Worm (Caenorhabditis elegans): ENCODE results near the gene oatr-1.

The oatr-1 gene

DNA sequence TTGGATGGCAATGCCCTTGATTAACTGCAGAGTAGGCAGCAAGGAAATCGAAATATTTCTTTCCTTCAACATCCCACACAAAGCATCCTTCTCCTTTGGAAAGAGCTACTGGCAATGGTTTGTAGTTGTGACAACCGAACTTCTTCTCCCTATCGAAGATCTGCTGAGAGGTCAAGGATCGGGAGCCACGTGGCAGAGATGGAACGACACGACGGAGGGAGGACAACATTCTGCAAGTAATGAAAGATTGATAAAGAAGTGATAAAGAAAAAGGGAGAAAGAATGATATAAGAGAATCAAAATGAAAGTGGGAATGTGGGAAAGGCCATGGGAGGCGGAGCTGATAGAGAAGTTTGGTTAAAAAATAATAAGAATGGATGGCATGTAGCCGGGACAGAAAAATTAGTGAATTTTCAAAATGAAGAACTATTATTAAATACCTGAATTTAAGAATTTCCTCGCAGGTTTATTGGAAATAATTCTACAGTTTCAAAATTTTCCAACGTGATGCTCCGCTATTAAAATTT is at the start of gene oatr-1:
Gene oatr-1, minus strand, starts transcription at position 477 of the 527 bp plus-strand sequence.
- TF ChIP-seq him-1 (tag; optimal IDR thresholded peaks at IDR 0.05): no peak
- no peak for TF ChIP-seq dao-5 (tag; optimal IDR thresholded peaks at IDR 0.05)
- TF ChIP-seq W03F9.2 (tag; optimal IDR thresholded peaks at IDR 0.05): no peak

- TF ChIP-seq him-1 (tag; optimal IDR thresholded peaks at IDR 0.05): no peak
- TF ChIP-seq dao-5 (tag; optimal IDR thresholded peaks at IDR 0.05): no peak
- peak; percentile 65 for TF ChIP-seq W03F9.2 (tag; optimal IDR thresholded peaks at IDR 0.05)
Measured at ce11 chrIII:6444335-6444734, 48.4 kb upstream of the oatr-1 start, which contains the start of gene C05D11.13. Gene C05D11.13 (minus strand): TSS chrIII:6444586.

DNA sequence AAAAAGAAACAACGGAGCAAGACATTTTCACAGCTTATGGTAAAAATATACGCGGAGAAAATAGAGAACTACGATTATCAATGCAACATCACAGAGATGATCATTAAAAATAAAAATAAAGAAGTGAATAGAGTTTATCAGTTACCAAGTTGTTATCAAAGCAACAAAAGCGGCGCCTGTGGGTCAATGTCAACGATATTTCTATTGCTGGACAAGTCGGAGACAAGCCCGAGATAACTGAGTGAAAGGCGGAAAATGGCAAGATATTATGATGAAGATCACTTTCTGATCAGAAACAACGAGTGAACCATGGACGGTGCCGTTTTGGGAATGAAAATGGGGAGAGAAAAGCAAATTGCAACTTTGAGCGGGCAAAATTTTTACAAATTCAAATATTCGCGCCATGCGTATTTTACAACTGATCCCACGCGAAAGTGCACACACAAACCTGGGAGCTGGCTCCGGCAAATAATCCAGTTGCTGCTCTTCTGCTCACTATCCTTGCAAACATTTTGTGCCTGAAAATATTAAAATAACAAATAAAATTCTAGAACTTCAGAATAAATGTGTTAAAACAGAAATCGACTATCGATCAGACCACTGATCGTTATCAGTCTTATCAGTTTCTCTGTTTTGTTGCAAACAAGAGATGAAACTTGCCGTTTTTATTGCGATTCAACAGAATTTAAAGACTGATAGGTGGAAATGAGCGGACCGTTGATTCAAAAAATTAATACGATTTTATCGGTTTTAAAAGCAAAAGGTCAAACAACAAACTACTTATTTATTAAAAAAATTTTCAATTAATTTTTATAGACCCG is 46.5 kb upstream of the oatr-1 start, which contains the start of gene mel-32:
Gene mel-32, minus strand, starts transcription at position 696 of the 821 bp plus-strand sequence.
- TF ChIP-seq him-1 (tag; optimal IDR thresholded peaks at IDR 0.05): no peak
- TF ChIP-seq dao-5 (tag; optimal IDR thresholded peaks at IDR 0.05): no peak
- no peak for TF ChIP-seq W03F9.2 (tag; optimal IDR thresholded peaks at IDR 0.05)

- TF ChIP-seq dao-5 (tag; optimal IDR thresholded peaks at IDR 0.05): no peak
- no peak for TF ChIP-seq him-1 (tag; optimal IDR thresholded peaks at IDR 0.05)
- TF ChIP-seq W03F9.2 (tag; optimal IDR thresholded peaks at IDR 0.05): no peak
Measured at ce11 chrIII:6439854-6440253, 43.9 kb upstream of the oatr-1 start.

ce11 chrIII:6436308-6436707 is 40.3 kb upstream of the oatr-1 start, which contains the start of gene C05D11.1:
Gene C05D11.1 (plus strand): TSS chrIII:6436608.
- TF ChIP-seq W03F9.2 (tag; optimal IDR thresholded peaks at IDR 0.05): no peak
- no peak for TF ChIP-seq dao-5 (tag; optimal IDR thresholded peaks at IDR 0.05)
- TF ChIP-seq him-1 (tag; optimal IDR thresholded peaks at IDR 0.05): no peak

DNA sequence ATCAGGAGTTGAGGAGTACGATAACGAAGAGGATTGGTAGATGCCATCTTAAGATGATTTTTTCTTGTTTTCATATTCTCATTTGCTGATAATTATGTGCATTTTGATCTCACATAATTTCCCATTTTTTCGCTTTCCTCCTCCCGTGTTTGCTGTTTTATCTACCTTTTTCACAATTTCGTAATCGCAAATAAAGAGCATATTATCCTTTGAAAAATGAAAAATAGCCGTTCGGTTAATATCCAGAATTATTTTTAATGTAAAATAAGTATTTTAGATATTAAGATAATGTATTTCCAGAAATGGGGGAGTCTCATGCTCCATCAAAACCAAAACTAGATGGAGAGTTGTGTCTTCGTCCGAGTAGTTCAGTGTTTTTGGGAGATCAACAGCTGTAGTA is 37.0 kb upstream of the oatr-1 start, which contains the start of gene vps-16:
Gene vps-16, plus strand, starts transcription at position 301 of the 400 bp plus-strand sequence.
- no peak for TF ChIP-seq W03F9.2 (tag; optimal IDR thresholded peaks at IDR 0.05)
- TF ChIP-seq him-1 (tag; optimal IDR thresholded peaks at IDR 0.05): no peak

DNA sequence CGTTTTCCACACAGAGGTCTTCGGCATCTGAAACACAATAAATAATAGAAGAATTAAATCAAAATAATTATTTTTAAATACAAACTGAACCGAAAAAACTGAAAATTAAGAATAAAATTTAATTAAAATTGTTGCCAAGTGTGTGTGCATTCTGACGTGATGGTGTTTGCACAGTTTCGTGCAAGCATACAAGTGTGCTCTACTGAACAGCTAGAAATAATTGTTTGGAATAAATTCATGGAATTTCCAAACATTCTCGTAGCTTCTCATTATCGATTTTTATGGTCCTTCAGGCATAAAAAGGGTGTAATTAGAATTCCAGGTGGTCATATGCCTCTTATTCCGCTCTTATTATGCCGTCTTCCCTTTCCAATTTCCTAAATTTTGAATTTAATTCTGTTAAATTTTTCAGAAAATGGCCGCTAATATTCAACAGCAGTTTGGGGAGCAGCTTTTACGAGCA is 35.8 kb upstream of the oatr-1 start, which contains the start of the genes mrps-17 and txdc-9:
Gene mrps-17, minus strand, starts transcription at position 33 of the 463 bp plus-strand sequence.
Gene txdc-9, plus strand, starts transcription at position 413 of the 463 bp plus-strand sequence.
- peak; percentile 91 for TF ChIP-seq W03F9.2 (tag; optimal IDR thresholded peaks at IDR 0.05)
- TF ChIP-seq him-1 (tag; optimal IDR thresholded peaks at IDR 0.05): no peak
- TF ChIP-seq dao-5 (tag; optimal IDR thresholded peaks at IDR 0.05): no peak

ce11 chrIII:6430834-6431233 is 34.9 kb upstream of the oatr-1 start, which contains the start of gene popl-1:
Gene popl-1 (minus strand): TSS chrIII:6430934.
- TF ChIP-seq him-1 (tag; optimal IDR thresholded peaks at IDR 0.05) (no peak), dao-5 (tag; optimal IDR thresholded peaks at IDR 0.05) (no peak), W03F9.2 (tag; optimal IDR thresholded peaks at IDR 0.05) (no peak)

DNA sequence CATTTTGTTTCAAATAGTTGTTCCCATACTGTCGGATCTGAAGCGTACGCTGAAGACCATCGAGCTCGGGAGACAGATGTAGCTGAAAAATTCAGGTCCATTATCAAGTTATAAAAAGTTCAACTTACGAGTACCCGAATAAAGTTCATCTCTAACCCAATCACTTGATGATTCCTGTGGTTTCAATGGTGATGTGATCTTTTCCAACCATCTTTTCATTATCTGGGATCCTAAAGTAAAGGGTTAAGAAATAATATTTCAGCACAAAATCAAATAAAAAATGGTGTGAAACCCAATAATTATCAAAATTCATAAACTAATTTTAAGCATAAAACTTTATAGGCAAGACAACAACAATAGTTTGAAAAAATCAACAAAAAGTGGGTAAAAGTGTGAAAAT is 31.2 kb upstream of the oatr-1 start, which contains the start of gene C05D11.8:
Gene C05D11.8, minus strand, starts transcription at position 101 of the 400 bp plus-strand sequence.
- TF ChIP-seq W03F9.2 (tag; optimal IDR thresholded peaks at IDR 0.05) (no peak), him-1 (tag; optimal IDR thresholded peaks at IDR 0.05) (no peak), dao-5 (tag; optimal IDR thresholded peaks at IDR 0.05) (no peak)

- TF ChIP-seq him-1 (tag; optimal IDR thresholded peaks at IDR 0.05) (no peak), dao-5 (tag; optimal IDR thresholded peaks at IDR 0.05) (no peak), W03F9.2 (tag; optimal IDR thresholded peaks at IDR 0.05) (no peak)
Measured at ce11 chrIII:6422721-6423120, 26.7 kb upstream of the oatr-1 start.

ce11 chrIII:6421973-6422511 is 26.1 kb upstream of the oatr-1 start:
- TF ChIP-seq W03F9.2 (tag; optimal IDR thresholded peaks at IDR 0.05): no peak
- TF ChIP-seq dao-5 (tag; optimal IDR thresholded peaks at IDR 0.05): no peak
- TF ChIP-seq him-1 (tag; optimal IDR thresholded peaks at IDR 0.05): no peak

DNA sequence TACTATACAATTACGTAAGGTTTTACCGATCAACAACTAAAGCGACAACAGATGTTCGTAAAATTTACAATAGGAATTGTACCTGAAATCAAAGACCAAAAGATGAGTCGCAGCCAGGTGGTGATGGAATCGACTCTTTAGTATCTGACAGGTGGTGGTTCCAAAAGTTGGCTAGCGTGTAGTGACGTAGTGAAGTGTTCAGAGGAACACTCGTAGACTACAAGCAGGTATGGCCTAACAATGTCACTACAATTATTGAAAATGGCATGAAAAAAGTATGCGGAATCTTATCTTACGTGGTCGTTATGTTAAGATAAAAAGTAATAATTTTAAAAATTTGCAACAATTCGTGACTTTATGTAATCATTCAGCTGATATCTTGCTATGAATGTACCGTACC is 25.5 kb upstream of the oatr-1 start:
- TF ChIP-seq dao-5 (tag; optimal IDR thresholded peaks at IDR 0.05): no peak
- no peak for TF ChIP-seq him-1 (tag; optimal IDR thresholded peaks at IDR 0.05)
- TF ChIP-seq W03F9.2 (tag; optimal IDR thresholded peaks at IDR 0.05): no peak

DNA sequence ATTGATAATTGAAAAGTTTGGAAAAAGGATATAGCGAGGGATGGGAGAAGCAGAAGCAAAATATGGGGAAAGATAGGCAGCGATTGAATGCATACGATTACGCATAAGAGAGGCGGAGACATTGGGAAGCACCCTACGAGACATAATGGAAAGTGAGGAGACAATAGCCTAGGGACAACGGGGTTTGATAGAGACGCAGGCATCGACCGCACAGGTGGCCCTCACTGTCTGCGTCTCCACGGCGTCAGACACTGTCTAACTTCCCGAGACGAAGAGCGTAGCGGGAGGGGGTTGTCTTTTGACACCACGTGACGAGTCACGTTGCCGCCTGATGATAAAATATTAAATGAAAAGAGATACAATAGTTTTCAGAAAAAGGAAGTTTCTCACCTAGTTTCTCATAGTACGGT is 25.0 kb upstream of the oatr-1 start:
- TF ChIP-seq him-1 (tag; optimal IDR thresholded peaks at IDR 0.05) (no peak), dao-5 (tag; optimal IDR thresholded peaks at IDR 0.05) (no peak), W03F9.2 (tag; optimal IDR thresholded peaks at IDR 0.05) (peak; percentile 60)

Measured in whole organism, L4/young adult.